Fruit fly (Drosophila melanogaster): ENCODE results near the gene Smr.
A peak's percentile ranks its signal among the peaks of the same experiment; 100 is the strongest.

Gene Smr

DNA sequence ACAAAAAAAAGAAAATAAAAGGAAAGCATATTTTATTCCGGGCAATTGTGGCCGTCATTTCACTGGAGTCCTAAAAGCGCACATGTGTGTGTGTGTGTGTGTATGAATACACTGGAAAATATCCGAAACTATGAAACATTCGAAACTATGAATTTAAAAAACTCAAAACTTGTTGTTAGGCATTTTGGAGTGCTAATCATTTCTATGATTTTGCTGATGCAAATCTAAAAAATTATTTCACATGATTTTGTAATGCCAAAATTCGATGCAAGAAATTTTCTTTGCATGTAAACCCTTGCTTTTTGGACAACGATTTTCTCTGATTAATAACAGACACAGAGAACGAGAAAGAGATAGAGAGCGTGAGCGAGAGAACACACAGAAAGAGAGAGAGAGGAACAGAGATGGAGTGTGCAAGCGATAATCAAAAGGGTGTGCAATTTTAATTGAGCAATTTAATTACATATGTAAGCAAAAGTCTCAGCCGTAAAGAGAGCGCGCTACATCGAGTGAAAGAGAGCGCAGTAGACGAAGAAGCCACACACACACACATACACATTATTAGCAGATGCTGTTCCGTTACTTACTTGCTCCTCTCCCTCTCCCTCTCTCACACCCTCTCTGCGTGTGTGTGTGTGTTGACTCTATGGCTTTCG is 43.2 kb downstream of the Smr start (continued):
- TF ChIP-seq CG1602 (GFP tag; optimal IDR thresholded peaks at IDR 0.05), result peak; percentile 12
- TF ChIP-seq Nf-YC (tag; optimal IDR thresholded peaks at IDR 0.05), result no peak
- peak; percentile 32 for TF ChIP-seq CG10267 (tag; optimal IDR thresholded peaks at IDR 0.05)
- no peak for TF ChIP-seq rib (GFP tag; IDR thresholded peaks at IDR 0.05)
- peak in 1 of 2 experiments; percentile 36 for TF ChIP-seq Hr51 (GFP tag; optimal IDR thresholded peaks at IDR 0.05)
- no peak for TF ChIP-seq CkIIα-i1 (GFP tag; IDR thresholded peaks at IDR 0.05)
- TF ChIP-seq shn (GFP tag; optimal IDR thresholded peaks at IDR 0.05), result no peak
- peak; percentile 58 for TF ChIP-seq CG7839 (tag; optimal IDR thresholded peaks at IDR 0.05)
- no peak for TF ChIP-seq CG12219 (GFP tag; optimal IDR thresholded peaks at IDR 0.05)
- TF ChIP-seq CG9797 (GFP tag; optimal IDR thresholded peaks at IDR 0.05), result no peak
- no peak for TF ChIP-seq CG33557 (GFP tag; optimal IDR thresholded peaks at IDR 0.05)
- TF ChIP-seq Antp (GFP tag; optimal IDR thresholded peaks at IDR 0.05), result no peak
- no peak for TF ChIP-seq CG4707 (GFP tag; optimal IDR thresholded peaks at IDR 0.05)
- TF ChIP-seq CG6175 (GFP tag; IDR thresholded peaks at IDR 0.05), result no peak
- TF ChIP-seq CG6689 (GFP tag; IDR thresholded peaks at IDR 0.05), result peak; percentile 44
- TF ChIP-seq Sin3A (optimal IDR thresholded peaks at IDR 0.05), result no peak
- peak; percentile 24 for TF ChIP-seq bcd (GFP tag; optimal IDR thresholded peaks at IDR 0.05)
- no peak for TF ChIP-seq hth (optimal IDR thresholded peaks at IDR 0.05)
- TF ChIP-seq CG3163 (GFP tag; optimal IDR thresholded peaks at IDR 0.05), result no peak
- peak; percentile 48 for TF ChIP-seq dmrt99B (tag; optimal IDR thresholded peaks at IDR 0.05)
- peak; percentile 55 for TF ChIP-seq CG10979 (tag; optimal IDR thresholded peaks at IDR 0.05)
- TF ChIP-seq ase (GFP tag; IDR thresholded peaks at IDR 0.05), result no peak
- TF ChIP-seq CG31441 (GFP tag; IDR thresholded peaks at IDR 0.05), result peak; percentile 46
- TF ChIP-seq CG4424 (GFP tag; optimal IDR thresholded peaks at IDR 0.05), result peak; percentile 35
- no peak for TF ChIP-seq Hr39 (optimal IDR thresholded peaks at IDR 0.05)
- TF ChIP-seq CG6254 (GFP tag; optimal IDR thresholded peaks at IDR 0.05), result no peak
- TF ChIP-seq wor (GFP tag; IDR thresholded peaks at IDR 0.05), result no peak
- peak; percentile 73 for TF ChIP-seq Med (GFP tag)
- no peak for TF ChIP-seq CG6272 (GFP tag; IDR thresholded peaks at IDR 0.05)
- TF ChIP-seq CG8359 (GFP tag; optimal IDR thresholded peaks at IDR 0.05; ENCODE audit: borderline replicate concordance), result no peak
- TF ChIP-seq al (GFP tag; IDR thresholded peaks at IDR 0.05), result no peak
- TF ChIP-seq Hsf (GFP tag; optimal IDR thresholded peaks at IDR 0.05), result peak; percentile 35
- TF ChIP-seq CG7372 (GFP tag; IDR thresholded peaks at IDR 0.05), result no peak
- TF ChIP-seq her (GFP tag; optimal IDR thresholded peaks at IDR 0.05), result no peak
- peak; percentile 63 for TF ChIP-seq CG2678 (tag; optimal IDR thresholded peaks at IDR 0.05)
- TF ChIP-seq klu (GFP tag; IDR thresholded peaks at IDR 0.05), result no peak
- TF ChIP-seq CG1603 (tag; optimal IDR thresholded peaks at IDR 0.05), result no peak
- no peak for TF ChIP-seq Bgb (GFP tag; IDR thresholded peaks at IDR 0.05; ENCODE audit: partially characterized antibody)
- peak; percentile 2 for TF ChIP-seq CG7786 (GFP tag; optimal IDR thresholded peaks at IDR 0.05)
- no peak for TF ChIP-seq nerfin-1 (tag; optimal IDR thresholded peaks at IDR 0.05)
- TF ChIP-seq Sry-δ (GFP tag; optimal IDR thresholded peaks at IDR 0.05), result no peak
- TF ChIP-seq CG30020 (tag; optimal IDR thresholded peaks at IDR 0.05), result no peak
- no peak for TF ChIP-seq schlank (tag; optimal IDR thresholded peaks at IDR 0.05)
- TF ChIP-seq gfzf (GFP tag; optimal IDR thresholded peaks at IDR 0.05), result no peak
- TF ChIP-seq fru (optimal IDR thresholded peaks at IDR 0.05), result no peak
- 0 out of 2 replicates have a peak, but pooled peaks have one; percentile 19 for TF ChIP-seq ttk (GFP tag; IDR thresholded peaks at IDR 0.05)
- no peak for TF ChIP-seq Dp (GFP tag; optimal IDR thresholded peaks at IDR 0.05)
- TF ChIP-seq fd96Cb (tag; optimal IDR thresholded peaks at IDR 0.05), result peak; percentile 45
- TF ChIP-seq da (GFP tag; optimal IDR thresholded peaks at IDR 0.05), result no peak
- no peak for TF ChIP-seq bigmax (GFP tag; optimal IDR thresholded peaks at IDR 0.05)
- TF ChIP-seq Dip2 (GFP tag; IDR thresholded peaks at IDR 0.05), result no peak
- TF ChIP-seq CG10209 (GFP tag; optimal IDR thresholded peaks at IDR 0.05), result peak; percentile 8
